Worm (Caenorhabditis elegans) whole organism, young adult: ENCODE measurements around the gene nlp-80.

ENCODE experiments used
- B0019.2 ChIP-seq: fragments of 200-800 bp; sonication (Bioruptor generic); conservative IDR thresholded peaks from 2 replicates; pipeline ENCODE4 v1.3.6; 2022; ENCODE audit warnings: missing genetic modification reagents, missing genetic modification characterization, missing compliant biosample characterization
- C06A6.2 ChIP-seq: fragments of 200-800 bp; sonication (Bioruptor generic); conservative IDR thresholded peaks from 2 replicates; pipeline ENCODE4 v1.3.6; 2022; ENCODE audit warnings: missing genetic modification characterization, missing compliant biosample characterization
- C17E4.6 ChIP-seq: fragments of 200-800 bp; sonication (Bioruptor generic); IDR thresholded peaks from 2 replicates; pipeline ENCODE4 v1.3.6; 2022; ENCODE audit warnings: missing genetic modification reagents, missing genetic modification characterization, missing compliant biosample characterization
- F10E7.11 ChIP-seq: sonication (generic microtip); optimal IDR thresholded peaks from 2 replicates; lab custom pipeline; 2017; ENCODE audit warnings: mild to moderate bottlenecking, missing genetic modification characterization, moderate library complexity, missing compliant biosample characterization
- F22D6.2 ChIP-seq: sonication (generic microtip); optimal IDR thresholded peaks from 2 replicates; lab custom pipeline; 2016; ENCODE audit warnings: mild to moderate bottlenecking, missing genetic modification characterization, missing compliant biosample characterization
- F33H1.4 ChIP-seq: fragments of 200-800 bp; sonication (Bioruptor generic); IDR thresholded peaks from 2 replicates; pipeline ENCODE4 v1.3.6; 2022; ENCODE audit warnings: missing genetic modification reagents, missing genetic modification characterization, missing compliant biosample characterization
- F37B4.10 ChIP-seq: fragments of 200-800 bp; sonication (Bioruptor generic); IDR thresholded peaks from 2 replicates; pipeline ENCODE4 v1.3.6; 2022; ENCODE audit warnings: missing genetic modification characterization, missing compliant biosample characterization
- F49E8.2 ChIP-seq: sonication (generic microtip); optimal IDR thresholded peaks from 3 replicates; lab custom pipeline; 2017; ENCODE audit warnings: missing genetic modification characterization, mild to moderate bottlenecking, missing compliant biosample characterization, antibody characterized with exemption, moderate library complexity; ENCODE audit not compliant: insufficient read depth
- F52B5.7 ChIP-seq: sonication (generic microtip); optimal IDR thresholded peaks from 2 replicates; lab custom pipeline; 2016; ENCODE audit warnings: mild to moderate bottlenecking, missing genetic modification characterization, missing compliant biosample characterization
- F57C9.4 ChIP-seq: sonication (generic microtip); optimal IDR thresholded peaks from 2 replicates; lab custom pipeline; 2017; ENCODE audit warnings: mild to moderate bottlenecking, missing genetic modification characterization, missing compliant biosample characterization
- T07F8.4 ChIP-seq: sonication (generic microtip); optimal IDR thresholded peaks from 2 replicates; lab custom pipeline; 2016; ENCODE audit warnings: mild to moderate bottlenecking, missing genetic modification characterization, moderate library complexity, missing compliant biosample characterization
- T26A5.8 ChIP-seq: sonication (generic microtip); optimal IDR thresholded peaks from 2 replicates; lab custom pipeline; 2016; ENCODE audit warnings: missing genetic modification characterization, missing compliant biosample characterization
- Y53G8AR.9 ChIP-seq: fragments of 200-800 bp; sonication (Bioruptor generic); conservative IDR thresholded peaks from 2 replicates; pipeline ENCODE4 v1.3.6; 2022; ENCODE audit warnings: missing genetic modification reagents, missing genetic modification characterization, missing compliant biosample characterization
- Y56A3A.18 ChIP-seq: fragments of 200-800 bp; sonication (Bioruptor generic); IDR thresholded peaks from 2 replicates; pipeline ENCODE4 v1.3.6; 2022; ENCODE audit warnings: missing genetic modification reagents, missing genetic modification characterization, missing compliant biosample characterization
- Y67H2A.10 ChIP-seq: fragments of 200-800 bp; sonication (Bioruptor generic); conservative IDR thresholded peaks from 2 replicates; pipeline ENCODE4 v1.3.6; 2022; ENCODE audit warnings: missing genetic modification reagents, missing genetic modification characterization, missing compliant biosample characterization
- Y79H2A.3 ChIP-seq: fragments of 200-800 bp; sonication (Bioruptor generic); conservative IDR thresholded peaks from 2 replicates; pipeline ENCODE4 v1.3.6; 2022; ENCODE audit warnings: missing genetic modification reagents, missing genetic modification characterization, missing compliant biosample characterization
- Y95B8A.8 ChIP-seq: fragments of 200-800 bp; sonication (Bioruptor generic); IDR thresholded peaks from 2 replicates; pipeline ENCODE4 v1.3.6; 2022; ENCODE audit warnings: missing genetic modification reagents, missing genetic modification characterization, missing compliant biosample characterization
- atf-7 ChIP-seq: sonication (generic microtip); optimal IDR thresholded peaks from 2 replicates; lab custom pipeline; 2017; ENCODE audit warnings: mild to moderate bottlenecking, missing genetic modification characterization, missing compliant biosample characterization
- bed-1 ChIP-seq: fragments of 200-800 bp; sonication (Bioruptor generic); IDR thresholded peaks from 2 replicates; pipeline ENCODE4 v1.3.6; 2022; ENCODE audit warnings: missing genetic modification reagents, missing genetic modification characterization, missing compliant biosample characterization
- ccch-3 ChIP-seq: fragments of 200-800 bp; sonication (Bioruptor generic); optimal IDR thresholded peaks from 2 replicates; lab custom pipeline; 2018; ENCODE audit warnings: mild to moderate bottlenecking, missing genetic modification characterization, missing compliant biosample characterization
- cebp-2 ChIP-seq: fragments of 200-800 bp; sonication (Bioruptor generic); IDR thresholded peaks from 2 replicates; pipeline ENCODE4 v1.3.6; 2022; ENCODE audit warnings: missing genetic modification characterization, missing compliant biosample characterization
- ceh-100 ChIP-seq: fragments of 200-800 bp; sonication (Bioruptor generic); IDR thresholded peaks from 2 replicates; pipeline ENCODE4 v1.3.6; 2022; ENCODE audit warnings: missing genetic modification reagents, missing genetic modification characterization, missing compliant biosample characterization
- ceh-40 ChIP-seq: fragments of 200-800 bp; sonication (Bioruptor generic); IDR thresholded peaks from 2 replicates; pipeline ENCODE4 v1.3.6; 2022; ENCODE audit warnings: missing genetic modification characterization, missing compliant biosample characterization
- die-1 ChIP-seq: sonication (generic microtip); optimal IDR thresholded peaks from 2 replicates; lab custom pipeline; 2016; ENCODE audit warnings: missing genotype, mild to moderate bottlenecking, missing genetic modification characterization, missing compliant biosample characterization
- dox-1 ChIP-seq: fragments of 200-800 bp; sonication (Bioruptor generic); IDR thresholded peaks from 2 replicates; pipeline ENCODE4 v1.3.6; 2022; ENCODE audit warnings: missing genetic modification reagents, missing genetic modification characterization, missing compliant biosample characterization
- dpff-1 ChIP-seq: sonication (generic microtip); optimal IDR thresholded peaks from 2 replicates; lab custom pipeline; 2017; ENCODE audit warnings: mild to moderate bottlenecking, missing genetic modification characterization, missing compliant biosample characterization
- efl-1 ChIP-seq: fragments of 150-350 bp; optimal IDR thresholded peaks from 2 replicates; lab custom pipeline; 2014; ENCODE audit warnings: missing biosample characterization, missing genetic modification reagents, missing genetic modification characterization
- ets-4 ChIP-seq: fragments of 200-800 bp; sonication (Bioruptor generic); optimal IDR thresholded peaks from 2 replicates; lab custom pipeline; 2018; ENCODE audit warnings: mild to moderate bottlenecking, missing genetic modification characterization, missing compliant biosample characterization
- hmg-1.2 ChIP-seq: fragments of 200-800 bp; sonication (Bioruptor generic); IDR thresholded peaks from 2 replicates; pipeline ENCODE4 v1.3.6; 2022; ENCODE audit warnings: missing genetic modification reagents, missing genetic modification characterization, missing compliant biosample characterization
- lin-35 ChIP-seq, 3 experiments: fragments of 150-350 bp in 2 of 3; sonication (generic microtip) in 1 of 3; optimal IDR thresholded peaks; 2 replicates each; lab custom pipeline; 2014 to 2018; ENCODE audit warnings: missing biosample characterization in 3 of 3, missing genetic modification characterization in 3 of 3, missing genetic modification reagents in 3 of 3
- madf-10 ChIP-seq: sonication (generic microtip); optimal IDR thresholded peaks from 2 replicates; lab custom pipeline; 2016; ENCODE audit warnings: mild to moderate bottlenecking, missing genetic modification characterization, missing compliant biosample characterization
- madf-6 ChIP-seq: fragments of 200-800 bp; sonication (Bioruptor generic); IDR thresholded peaks from 2 replicates; pipeline ENCODE4 v1.3.6; 2022; ENCODE audit warnings: missing genetic modification reagents, missing genetic modification characterization, missing compliant biosample characterization
- mel-28 ChIP-seq: sonication (generic microtip); optimal IDR thresholded peaks from 2 replicates; lab custom pipeline; 2016; ENCODE audit warnings: borderline replicate concordance, mild to moderate bottlenecking, missing genetic modification characterization, missing compliant biosample characterization
- nhr-179 ChIP-seq: sonication (generic microtip); optimal IDR thresholded peaks from 2 replicates; lab custom pipeline; 2016; ENCODE audit warnings: mild to moderate bottlenecking, missing genetic modification characterization, missing compliant biosample characterization
- nhr-27 ChIP-seq: fragments of 200-800 bp; sonication (Bioruptor generic); optimal IDR thresholded peaks from 2 replicates; lab custom pipeline; 2018; ENCODE audit warnings: mild to moderate bottlenecking, missing genetic modification characterization, moderate library complexity, missing compliant biosample characterization
- rcor-1 ChIP-seq: fragments of 200-800 bp; sonication (Bioruptor generic); IDR thresholded peaks from 2 replicates; pipeline ENCODE4 v1.3.6; 2022; ENCODE audit warnings: missing genetic modification reagents, missing genetic modification characterization, missing compliant biosample characterization
- rec-8 ChIP-seq, 2 experiments: sonication (generic microtip); optimal IDR thresholded peaks; 2 replicates each; lab custom pipeline; 2016; ENCODE audit warnings: mild to moderate bottlenecking in 2 of 2, missing genetic modification characterization in 2 of 2, missing genetic modification reagents in 2 of 2, missing genotype in 2 of 2, missing biosample characterization in 1 of 2, missing compliant biosample characterization in 1 of 2, moderate library complexity in 1 of 2
- repo-1 ChIP-seq: sonication (generic microtip); optimal IDR thresholded peaks from 2 replicates; lab custom pipeline; 2017; ENCODE audit warnings: mild to moderate bottlenecking, missing genetic modification characterization, missing compliant biosample characterization
- snpc-1.1 ChIP-seq: sonication (generic microtip); optimal IDR thresholded peaks from 2 replicates; lab custom pipeline; 2017; ENCODE audit warnings: missing genetic modification characterization, mild to moderate bottlenecking, missing compliant biosample characterization, antibody characterized with exemption, moderate library complexity, missing genotype, missing genetic modification reagents; ENCODE audit not compliant: insufficient read depth
- tbx-9 ChIP-seq: sonication (generic microtip); optimal IDR thresholded peaks from 2 replicates; lab custom pipeline; 2016; ENCODE audit warnings: borderline replicate concordance, missing genetic modification characterization, inconsistent platforms, missing compliant biosample characterization
- ztf-3 ChIP-seq: fragments of 200-800 bp; sonication (Bioruptor generic); optimal IDR thresholded peaks from 2 replicates; lab custom pipeline; 2018; ENCODE audit warnings: mild to moderate bottlenecking, missing genetic modification characterization, missing compliant biosample characterization

nlp-80 gene

DNA sequence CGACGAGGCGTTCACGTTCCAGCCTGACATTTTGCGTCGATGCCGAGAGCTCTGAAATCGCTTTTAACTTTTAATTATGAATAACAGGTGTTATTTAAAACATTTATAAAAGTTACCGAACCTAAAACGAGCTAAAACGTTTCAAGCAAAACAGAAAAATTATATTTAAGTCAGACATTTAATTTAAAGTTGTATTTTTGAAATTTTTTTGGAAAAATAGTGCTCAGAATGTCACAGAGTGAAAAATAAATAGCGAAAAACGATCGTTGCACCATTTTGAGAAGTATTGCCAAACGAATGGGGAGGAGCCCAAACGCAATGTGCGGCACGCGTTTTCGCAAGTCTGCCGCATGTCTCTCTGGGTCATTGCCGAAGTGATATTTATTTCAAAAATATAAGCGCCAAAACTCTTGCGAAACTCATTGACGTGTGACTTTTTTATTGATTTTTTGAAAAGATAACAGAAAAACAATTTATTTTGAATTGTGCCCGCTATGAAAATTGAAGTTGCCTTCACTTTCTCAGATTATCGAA is 47.7 kb upstream of the nlp-80 start, which contains the start of gene erfa-3 (continued):
- TF ChIP-seq dpff-1 (tag; lab: Kevin White, UChicago) (no peak), ceh-40 (GFP tag; lab: Robert Waterston, UW) (no peak), C17E4.6 (GFP tag; lab: Robert Waterston, UW) (no peak), Y53G8AR.9 (GFP tag; lab: Robert Waterston, UW) (0 out of 2 replicates have a peak, but pooled peaks have one; percentile 27), ccch-3 (no peak), dox-1 (GFP tag; lab: Robert Waterston, UW) (peak; percentile 58), F10E7.11 (tag; lab: Kevin White, UChicago) (no peak), nhr-179 (no peak), F37B4.10 (GFP tag; lab: Robert Waterston, UW) (no peak), hmg-1.2 (peak; percentile 43; the same call in 1 of the 2 replicates), lin-35 (GFP tag; optimal IDR thresholded peaks at IDR 0.05; lab: Kevin White, UChicago) (peak in 1 of 3 experiments; percentile 69), T26A5.8 (no peak), F49E8.2 (tag; lab: Kevin White, UChicago) (peak; percentile 39), nhr-27 (tag; lab: Kevin White, UChicago) (no peak), atf-7 (no peak), C06A6.2 (GFP tag; lab: Robert Waterston, UW) (no peak), efl-1 (peak; percentile 41), Y56A3A.18 (GFP tag; lab: Robert Waterston, UW) (no peak), cebp-2 (no peak), ceh-100 (peak; percentile 73), bed-1 (no peak), Y79H2A.3 (0 out of 2 replicates have a peak, but pooled peaks have one; percentile 25), F22D6.2 (tag; lab: Kevin White, UChicago) (no peak), F52B5.7 (tag; lab: Kevin White, UChicago) (no peak), ztf-3 (no peak), F33H1.4 (no peak), mel-28 (no peak), rec-8 (tag; optimal IDR thresholded peaks at IDR 0.05; lab: Kevin White, UChicago) (no peak), die-1 (tag; lab: Kevin White, UChicago) (peak; percentile 53), repo-1 (tag; lab: Kevin White, UChicago) (peak; percentile 44), F57C9.4 (tag; lab: Kevin White, UChicago) (no peak), ets-4 (no peak), Y67H2A.10 (GFP tag; lab: Robert Waterston, UW) (peak; percentile 49; the same call in 1 of the 2 replicates), B0019.2 (GFP tag; lab: Robert Waterston, UW) (0 out of 2 replicates have a peak, but pooled peaks have one; percentile 21), tbx-9 (tag; lab: Kevin White, UChicago) (no peak), madf-10 (tag; lab: Kevin White, UChicago) (peak; percentile 7), rcor-1 (peak; percentile 74), madf-6 (GFP tag; lab: Robert Waterston, UW) (peak; percentile 76), snpc-1.1 (tag; lab: Kevin White, UChicago) (no peak), T07F8.4 (tag; lab: Kevin White, UChicago) (no peak), Y95B8A.8 (GFP tag; lab: Robert Waterston, UW) (no peak)
